Worm (Caenorhabditis elegans) whole organism, L1 larva: Measurements from ENCODE around the gene air-1.

Experiments used
- C04F5.9 ChIP-seq: sonication (generic microtip); optimal IDR thresholded peaks from 2 replicates; lab custom pipeline; 2016; ENCODE audit warnings: missing genetic modification characterization, missing compliant biosample characterization
- C16A3.4 ChIP-seq: fragments of 150-350 bp; optimal IDR thresholded peaks from 2 replicates; lab custom pipeline; 2014; ENCODE audit warnings: missing biosample characterization, missing genetic modification characterization
- F16B12.6 ChIP-seq: fragments of 150-350 bp; optimal IDR thresholded peaks from 2 replicates; lab custom pipeline; 2014; ENCODE audit warnings: missing biosample characterization, missing genetic modification characterization
- Y116A8C.19 ChIP-seq: sonication (generic microtip); optimal IDR thresholded peaks from 2 replicates; lab custom pipeline; 2016; ENCODE audit warnings: missing compliant biosample characterization, missing genetic modification characterization, borderline replicate concordance
- aha-1 ChIP-seq: fragments of 150-350 bp; optimal IDR thresholded peaks from 2 replicates; lab custom pipeline; 2014; ENCODE audit warnings: missing biosample characterization, missing genetic modification characterization
- ama-1 ChIP-seq: fragments of 150-350 bp; optimal IDR thresholded peaks from 2 replicates; lab custom pipeline; 2014
- blmp-1 ChIP-seq: fragments of 150-350 bp; optimal IDR thresholded peaks from 2 replicates; lab custom pipeline; 2014; ENCODE audit warnings: missing biosample characterization, missing genetic modification characterization
- ceh-63 ChIP-seq: fragments of 200-800 bp; sonication (Bioruptor generic); optimal IDR thresholded peaks from 2 replicates; lab custom pipeline; 2018; ENCODE audit warnings: mild to moderate bottlenecking, missing genetic modification characterization, missing compliant biosample characterization
- ces-1 ChIP-seq: fragments of 150-350 bp; optimal IDR thresholded peaks from 2 replicates; lab custom pipeline; 2014; ENCODE audit warnings: missing biosample characterization, missing genetic modification reagents, missing genetic modification characterization
- dsc-1 ChIP-seq: sonication (generic microtip); optimal IDR thresholded peaks from 2 replicates; lab custom pipeline; 2016; ENCODE audit warnings: mild to moderate bottlenecking, missing genetic modification characterization, missing compliant biosample characterization
- efl-1 ChIP-seq, 4 experiments: fragments of 150-350 bp; optimal IDR thresholded peaks in 3 of 4; peaks in 1 of 4; 1 replicate in 1 of 4; 2 replicates in 3 of 4; lab custom pipeline; 2014; ENCODE audit warnings: missing biosample characterization in 2 of 4, missing genetic modification characterization in 2 of 4, missing genetic modification reagents in 2 of 4
- efl-3 ChIP-seq: fragments of 200-800 bp; sonication (Bioruptor generic); optimal IDR thresholded peaks from 2 replicates; lab custom pipeline; 2018; ENCODE audit warnings: mild to moderate bottlenecking, missing genetic modification characterization, missing compliant biosample characterization
- elt-2 ChIP-seq: sonication (generic microtip); optimal IDR thresholded peaks from 2 replicates; lab custom pipeline; 2016; ENCODE audit warnings: missing genetic modification characterization, mild to moderate bottlenecking, inconsistent platforms, missing compliant biosample characterization, missing genetic modification reagents
- elt-3 ChIP-seq, 6 experiments: fragments of 150-350 bp in 1 of 6; sonication (generic microtip); optimal IDR thresholded peaks; 2 replicates each; lab custom pipeline; 2017 to 2018; ENCODE audit warnings: missing biosample characterization in 6 of 6, missing genetic modification characterization in 6 of 6, inconsistent platforms in 1 of 6
- fkh-10 ChIP-seq: sonication (generic microtip); optimal IDR thresholded peaks from 2 replicates; lab custom pipeline; 2017; ENCODE audit warnings: missing biosample characterization, missing genetic modification reagents, missing genetic modification characterization
- fkh-8 ChIP-seq: sonication (generic microtip); optimal IDR thresholded peaks from 2 replicates; lab custom pipeline; 2016; ENCODE audit warnings: mild to moderate bottlenecking, missing genetic modification characterization, missing compliant biosample characterization
- grh-1 ChIP-seq: fragments of 200-800 bp; sonication (Bioruptor generic); IDR thresholded peaks from 2 replicates; pipeline ENCODE4 v1.3.6; 2022; ENCODE audit warnings: missing genetic modification reagents, missing genetic modification characterization, missing compliant biosample characterization
- hlh-17 ChIP-seq: fragments of 200-800 bp; sonication (Bioruptor generic); optimal IDR thresholded peaks from 2 replicates; lab custom pipeline; 2018; ENCODE audit warnings: missing genetic modification characterization, mild to moderate bottlenecking, missing compliant biosample characterization, moderate library complexity, borderline replicate concordance
- hlh-4 ChIP-seq: sonication (generic microtip); optimal IDR thresholded peaks from 2 replicates; lab custom pipeline; 2016; ENCODE audit warnings: mild to moderate bottlenecking, missing genetic modification characterization, missing compliant biosample characterization
- isw-1 ChIP-seq: fragments of 200-800 bp; sonication (Bioruptor generic); IDR thresholded peaks from 2 replicates; pipeline ENCODE4 v1.3.6; 2022; ENCODE audit warnings: missing genetic modification characterization, missing compliant biosample characterization
- jun-1 ChIP-seq: fragments of 150-350 bp; optimal IDR thresholded peaks from 2 replicates; lab custom pipeline; 2014; ENCODE audit warnings: missing biosample characterization, missing genetic modification reagents, missing genetic modification characterization
- lin-35 ChIP-seq, 2 experiments: fragments of 150-350 bp; optimal IDR thresholded peaks; 2 replicates each; lab custom pipeline; 2014; ENCODE audit warnings: missing biosample characterization in 2 of 2, missing genetic modification characterization in 2 of 2, missing genetic modification reagents in 2 of 2
- lir-3 ChIP-seq: sonication (generic microtip); optimal IDR thresholded peaks from 2 replicates; lab custom pipeline; 2016; ENCODE audit warnings: mild to moderate bottlenecking, missing genetic modification characterization, moderate library complexity, missing compliant biosample characterization; ENCODE audit not compliant: poor library complexity
- mep-1 ChIP-seq: fragments of 150-350 bp; optimal IDR thresholded peaks from 2 replicates; lab custom pipeline; 2014; ENCODE audit warnings: missing biosample characterization, missing genetic modification characterization
- nhr-11 ChIP-seq: fragments of 150-350 bp; optimal IDR thresholded peaks from 2 replicates; lab custom pipeline; 2014; ENCODE audit warnings: missing biosample characterization, missing genetic modification characterization
- nhr-20 ChIP-seq: sonication (generic microtip); optimal IDR thresholded peaks from 2 replicates; lab custom pipeline; 2016; ENCODE audit warnings: mild to moderate bottlenecking, missing genetic modification characterization, missing compliant biosample characterization
- nhr-237 ChIP-seq: fragments of 150-350 bp; optimal IDR thresholded peaks from 2 replicates; lab custom pipeline; 2014; ENCODE audit warnings: missing biosample characterization, missing genetic modification characterization
- nhr-71 ChIP-seq: sonication (generic microtip); optimal IDR thresholded peaks from 2 replicates; lab custom pipeline; 2016; ENCODE audit warnings: mild to moderate bottlenecking, missing genetic modification characterization, moderate library complexity, missing compliant biosample characterization
- nhr-85 ChIP-seq: sonication (generic microtip); peaks from one replicate; lab custom pipeline; 2016; ENCODE audit warnings: missing genetic modification characterization, inconsistent platforms, missing compliant biosample characterization
- pax-3 ChIP-seq: fragments of 200-800 bp; sonication (Bioruptor generic); optimal IDR thresholded peaks from 2 replicates; lab custom pipeline; 2018; ENCODE audit warnings: mild to moderate bottlenecking, missing genetic modification characterization, moderate library complexity, missing compliant biosample characterization
- snu-23 ChIP-seq: sonication (generic microtip); optimal IDR thresholded peaks from 2 replicates; lab custom pipeline; 2016; ENCODE audit warnings: missing genetic modification characterization, missing compliant biosample characterization
- unc-130 ChIP-seq: fragments of 150-350 bp; optimal IDR thresholded peaks from 2 replicates; lab custom pipeline; 2017; ENCODE audit warnings: missing biosample characterization, missing genetic modification characterization, inconsistent platforms
- unc-30 ChIP-seq: sonication (generic microtip); optimal IDR thresholded peaks from 2 replicates; lab custom pipeline; 2017; ENCODE audit warnings: missing biosample characterization, missing genetic modification characterization
- unc-62 ChIP-seq: fragments of 150-350 bp; optimal IDR thresholded peaks from 2 replicates; lab custom pipeline; 2014; ENCODE audit warnings: missing biosample characterization, missing genetic modification reagents, missing genetic modification characterization
- zag-1 ChIP-seq: fragments of 150-350 bp; optimal IDR thresholded peaks from 2 replicates; lab custom pipeline; 2014; ENCODE audit warnings: missing biosample characterization, missing genetic modification characterization
- ztf-4 ChIP-seq: fragments of 150-350 bp; optimal IDR thresholded peaks from 2 replicates; lab custom pipeline; 2014; ENCODE audit warnings: missing biosample characterization, missing genetic modification characterization

The air-1 gene

DNA sequence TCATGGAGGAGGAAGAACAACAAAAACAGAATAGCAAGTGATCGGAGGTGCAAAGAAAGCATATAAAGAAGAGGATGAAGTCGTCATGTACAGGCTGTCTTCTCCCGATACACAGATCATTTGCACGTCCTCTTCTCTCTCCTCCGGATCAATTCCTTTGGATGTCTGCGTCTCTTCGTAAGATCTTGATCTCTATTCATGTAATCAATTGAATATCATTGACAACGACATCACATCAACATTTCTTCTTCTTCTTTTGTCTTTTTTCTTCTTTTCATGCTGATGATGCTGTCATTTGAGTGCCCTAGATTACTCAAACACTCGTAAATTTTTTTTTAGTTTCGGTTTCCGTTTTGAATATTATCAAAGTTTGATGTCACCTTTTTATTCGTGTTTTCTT, 17.0 kb downstream of the air-1 start, which contains the start of gene rol-3:
Gene rol-3, minus strand, starts transcription at position 120 of the 400 bp plus-strand sequence.
- TF ChIP-seq lin-35 (GFP tag; optimal IDR thresholded peaks at IDR 0.05; lab: Kevin White, UChicago) (peak in 1 of 2 experiments; percentile 23), snu-23 (peak; percentile 44), nhr-20 (tag; lab: Kevin White, UChicago) (peak; percentile 16), mep-1 (tag; lab: Kevin White, UChicago) (peak; percentile 9), ama-1 (lab: Kevin White, UChicago) (no peak), nhr-85 (tag; lab: Kevin White, UChicago) (peak; percentile 63), dsc-1 (no peak), efl-1 (optimal IDR thresholded peaks at IDR 0.05; lab: Kevin White, UChicago) (no peak), efl-1 (GFP tag; optimal IDR thresholded peaks at IDR 0.05 in 1 of 2; lab: Kevin White, UChicago) (peak in 1 of 2 experiments; percentile 80), elt-3 (tag; optimal IDR thresholded peaks at IDR 0.05; lab: Kevin White, UChicago) (peak in 4 of 6 experiments; percentile 15 to 63 (median 26)), blmp-1 (tag; lab: Kevin White, UChicago) (peak; percentile 42), nhr-71 (tag; lab: Kevin White, UChicago) (peak; percentile 18)

DNA sequence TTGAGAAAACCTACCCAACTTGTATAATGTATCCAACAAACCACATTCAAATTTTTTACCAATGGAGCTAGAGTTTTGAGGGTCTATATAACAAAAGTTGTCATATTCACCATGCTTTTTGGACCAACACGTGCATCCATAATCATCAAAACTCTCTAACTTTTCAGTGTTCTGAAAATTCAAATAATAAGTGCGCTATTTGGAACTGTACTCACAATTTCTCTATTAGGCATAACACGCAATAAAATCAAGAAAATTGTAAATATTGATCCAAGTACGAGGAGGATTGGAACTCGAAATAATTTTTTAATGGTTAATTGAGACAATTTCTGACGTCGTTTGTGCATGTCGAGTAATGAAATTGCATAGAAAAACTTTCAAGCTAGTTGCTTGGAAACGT, 18.6 kb downstream of the air-1 start, which contains the start of gene C16D9.3:
Gene C16D9.3, minus strand, starts transcription at position 101 of the 400 bp plus-strand sequence.
- no peak for TF ChIP-seq C16A3.4 (tag; lab: Kevin White, UChicago)
- no peak for TF ChIP-seq isw-1 (GFP tag; lab: Robert Waterston, UW)
- TF ChIP-seq unc-62 (GFP tag; lab: Kevin White, UChicago), result no peak
- no peak for TF ChIP-seq efl-3
- TF ChIP-seq ztf-4 (tag; lab: Kevin White, UChicago), result no peak
- no peak for TF ChIP-seq grh-1 (GFP tag; lab: Robert Waterston, UW)
- TF ChIP-seq zag-1 (tag; lab: Kevin White, UChicago), result no peak
- TF ChIP-seq fkh-8 (tag; lab: Kevin White, UChicago), result no peak
- no peak for TF ChIP-seq fkh-10

DNA sequence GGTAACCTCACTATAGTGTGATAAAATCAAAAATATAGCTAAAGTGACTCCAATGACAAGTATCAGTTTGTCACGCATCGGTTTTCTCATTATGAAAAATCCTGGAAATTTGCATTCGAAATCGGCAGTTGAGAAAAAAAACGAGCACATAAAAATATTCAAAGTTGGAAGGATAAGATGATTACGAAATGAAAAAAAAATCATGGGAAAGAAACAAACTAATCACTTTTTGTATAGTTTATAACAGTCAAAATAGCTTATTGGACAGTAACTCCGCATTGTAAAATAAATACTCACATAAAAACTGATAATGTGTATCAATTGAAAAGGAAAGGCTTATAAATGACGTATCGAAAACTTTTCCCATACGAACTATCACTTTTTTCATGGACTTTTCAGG, 21.5 kb downstream of the air-1 start, which contains the start of gene C16D9.4:
Gene C16D9.4, minus strand, starts transcription at position 101 of the 400 bp plus-strand sequence.
- TF ChIP-seq F16B12.6 (tag; lab: Kevin White, UChicago) (no peak), pax-3 (tag; lab: Kevin White, UChicago) (no peak), Y116A8C.19 (tag; lab: Kevin White, UChicago) (no peak)

DNA sequence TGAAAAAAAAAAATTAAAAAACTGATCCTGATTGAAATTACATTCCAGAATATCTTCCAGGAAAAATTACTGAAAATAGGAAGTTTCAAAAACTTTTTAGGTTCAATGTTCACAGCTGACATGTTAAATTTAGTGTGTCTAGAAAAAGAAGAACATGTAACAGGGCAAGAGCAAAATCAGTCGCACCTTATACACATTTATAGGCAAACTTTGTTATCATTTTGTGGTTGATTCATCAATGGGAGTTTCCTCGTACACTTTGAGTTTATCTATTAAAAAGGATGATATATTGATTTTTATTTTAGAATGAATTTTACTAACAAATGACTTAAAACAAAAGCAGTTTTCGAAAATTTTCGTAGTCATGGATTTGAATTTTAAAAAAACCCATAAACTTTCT, 21.9 kb downstream of the air-1 start:
- TF ChIP-seq C16A3.4 (tag; lab: Kevin White, UChicago) (no peak), elt-2 (tag; lab: Kevin White, UChicago) (peak; percentile 45), lin-35 (GFP tag; optimal IDR thresholded peaks at IDR 0.05; lab: Kevin White, UChicago) (no peak), jun-1 (tag; lab: Kevin White, UChicago) (no peak), nhr-11 (tag; lab: Kevin White, UChicago) (no peak), lir-3 (tag; lab: Kevin White, UChicago) (no peak), ces-1 (GFP tag; lab: Kevin White, UChicago) (no peak), C04F5.9 (tag; lab: Kevin White, UChicago) (no peak), hlh-17 (GFP tag; lab: Kevin White, UChicago) (no peak)

DNA sequence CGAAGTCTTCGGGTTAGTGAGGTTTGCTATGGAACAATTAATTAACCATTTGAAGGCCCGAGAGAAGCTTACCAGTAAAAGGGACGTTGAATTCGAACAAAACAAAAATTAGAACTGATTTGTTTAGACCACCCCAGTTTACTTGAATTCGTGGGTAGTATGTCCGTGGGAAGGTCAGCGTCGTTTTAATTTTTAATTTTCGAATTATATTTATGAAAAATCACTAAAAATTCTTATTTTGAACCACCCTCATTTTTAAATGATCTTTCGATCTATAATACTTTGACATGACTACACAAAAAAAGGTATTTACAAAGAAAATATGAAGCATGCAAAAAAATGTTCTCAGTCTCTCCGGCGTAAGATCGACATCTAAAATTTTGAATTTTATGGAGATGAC, 24.2 kb downstream of the air-1 start, which contains the start of gene C16D9.5:
Gene C16D9.5, minus strand, starts transcription at position 101 of the 400 bp plus-strand sequence.
- no peak for TF ChIP-seq unc-30 (tag; lab: Kevin White, UChicago)
- no peak for TF ChIP-seq ceh-63 (GFP tag; lab: Kevin White, UChicago)
- TF ChIP-seq nhr-237 (tag; lab: Kevin White, UChicago), result no peak
- no peak for TF ChIP-seq hlh-4 (tag; lab: Kevin White, UChicago)
- no peak for TF ChIP-seq unc-130
- no peak for TF ChIP-seq aha-1 (tag; lab: Kevin White, UChicago)
- no peak for TF ChIP-seq ces-1 (GFP tag; lab: Kevin White, UChicago)
- TF ChIP-seq grh-1 (GFP tag; lab: Robert Waterston, UW), result no peak
- TF ChIP-seq, all 84 proteins: peak for 0
